Worm (Caenorhabditis elegans) whole organism, L1 larva: Measurements from ENCODE around the gene wbp-11.

Experiments used
- ama-1 ChIP-seq: fragments of 150-350 bp; optimal IDR thresholded peaks from 2 replicates; lab custom pipeline; 2014
- lin-13 ChIP-seq: fragments of 150-350 bp; optimal IDR thresholded peaks from 2 replicates; lab custom pipeline; 2014; ENCODE audit warnings: missing biosample characterization, missing genetic modification reagents, missing genetic modification characterization
- lsy-2 ChIP-seq, 2 experiments: fragments of 150-350 bp; optimal IDR thresholded peaks; 2 replicates each; lab custom pipeline; 2014; ENCODE audit warnings: missing biosample characterization in 2 of 2, missing genetic modification characterization in 2 of 2
- rnt-1 ChIP-seq: sonication (generic microtip); optimal IDR thresholded peaks from 2 replicates; lab custom pipeline; 2016; ENCODE audit warnings: mild to moderate bottlenecking, missing genetic modification characterization, moderate library complexity, missing compliant biosample characterization
- unc-62 ChIP-seq: fragments of 150-350 bp; optimal IDR thresholded peaks from 2 replicates; lab custom pipeline; 2014; ENCODE audit warnings: missing biosample characterization, missing genetic modification reagents, missing genetic modification characterization
- ztf-4 ChIP-seq: fragments of 150-350 bp; optimal IDR thresholded peaks from 2 replicates; lab custom pipeline; 2014; ENCODE audit warnings: missing biosample characterization, missing genetic modification characterization

DNA sequence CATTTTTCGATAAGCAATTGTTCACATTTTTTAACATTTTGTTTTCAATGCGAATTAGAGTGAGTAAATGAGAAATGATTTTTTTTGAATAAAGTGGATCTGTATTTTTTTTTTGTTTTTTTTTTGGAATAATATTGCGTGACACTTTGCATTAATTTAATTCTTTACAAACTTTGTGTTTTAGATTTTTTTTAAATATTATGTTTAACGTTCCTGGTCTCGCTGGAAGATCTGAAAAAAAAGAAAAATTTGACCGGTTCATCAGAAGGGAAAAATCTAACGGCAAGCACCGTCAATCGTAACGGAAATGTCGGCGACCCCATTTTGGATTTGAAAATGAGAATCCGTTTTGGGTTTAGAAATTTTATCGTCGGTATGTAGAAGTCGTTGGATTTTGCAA, 16.6 kb downstream of the wbp-11 start, which contains the start of gene cdc-25.4:
- TF ChIP-seq ama-1 (no peak), rnt-1 (tag; lab: Kevin White, UChicago) (no peak), lsy-2 (tag; optimal IDR thresholded peaks at IDR 0.05; lab: Kevin White, UChicago) (no peak), unc-62 (GFP tag; lab: Kevin White, UChicago) (no peak), ztf-4 (tag; lab: Kevin White, UChicago) (no peak), lin-13 (GFP tag; lab: Kevin White, UChicago) (no peak)
